Fruit fly (Drosophila melanogaster): ENCODE data around the gene CG33189.

Gene CG33189

DNA sequence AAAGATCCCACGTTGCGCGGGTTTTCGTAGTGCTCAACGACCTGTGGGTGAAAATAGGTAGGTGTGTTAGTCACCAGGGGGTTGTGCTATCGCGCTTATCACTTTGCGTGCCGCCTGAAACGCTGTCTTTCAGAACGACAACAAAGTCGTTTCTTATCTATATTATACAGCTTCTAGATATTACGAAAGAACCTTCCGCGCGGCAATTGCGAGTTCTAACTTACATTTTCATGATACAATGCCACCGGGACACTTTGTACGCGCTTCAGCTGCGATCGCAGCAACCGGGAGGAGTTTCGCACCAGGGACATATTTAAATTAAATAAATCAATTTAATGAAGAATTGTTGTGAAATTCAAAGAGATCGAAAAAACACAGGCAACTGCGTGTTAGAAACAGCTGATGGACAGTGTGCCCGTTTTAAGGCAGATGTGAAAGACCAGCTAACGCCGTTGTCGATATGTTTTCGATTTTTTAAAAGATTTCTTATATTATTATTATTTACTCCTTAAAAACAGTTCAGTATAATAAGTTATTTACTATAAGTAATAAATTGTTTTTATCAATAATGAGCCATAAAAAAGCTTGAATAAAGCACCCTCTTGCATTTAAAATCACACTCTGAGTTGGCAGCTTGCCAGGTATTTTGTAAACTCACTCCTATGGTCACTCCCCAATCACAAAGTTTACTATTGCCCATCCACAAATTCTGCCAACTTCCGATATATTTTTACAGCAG is 43.3 kb upstream of the CG33189 start, which contains the start of the genes IscU and CG8379 (continued):
- TF ChIP-seq Mad (GFP tag; optimal IDR thresholded peaks at IDR 0.05), result no peak
- TF ChIP-seq Dref (GFP tag; IDR thresholded peaks at IDR 0.05), result peak; percentile 50
- TF ChIP-seq hb (GFP tag; IDR thresholded peaks at IDR 0.05; ENCODE audit: partially characterized antibody), result no peak
- no peak for TF ChIP-seq Lim3 (GFP tag; IDR thresholded peaks at IDR 0.05)
- peak; percentile 3 for TF ChIP-seq CG3407 (GFP tag; optimal IDR thresholded peaks at IDR 0.05)
- no peak for TF ChIP-seq sob (GFP tag; IDR thresholded peaks at IDR 0.05)
- no peak for TF ChIP-seq pnt (GFP tag; optimal IDR thresholded peaks at IDR 0.05)
- TF ChIP-seq BtbVII (GFP tag; optimal IDR thresholded peaks at IDR 0.05), result no peak
- no peak for TF ChIP-seq CG31365 (tag; optimal IDR thresholded peaks at IDR 0.05)
- TF ChIP-seq ttk (GFP tag; IDR thresholded peaks at IDR 0.05), result no peak
- TF ChIP-seq fru (optimal IDR thresholded peaks at IDR 0.05), result no peak
- no peak for TF ChIP-seq CG3726 (GFP tag; IDR thresholded peaks at IDR 0.05)
- no peak for TF ChIP-seq CrebB (tag; optimal IDR thresholded peaks at IDR 0.05)
- TF ChIP-seq CG10543 (GFP tag; optimal IDR thresholded peaks at IDR 0.05), result peak; percentile 6
- TF ChIP-seq bsh (GFP tag; optimal IDR thresholded peaks at IDR 0.05), result no peak
- TF ChIP-seq Eip74EF (GFP tag; optimal IDR thresholded peaks at IDR 0.05), result no peak
- TF ChIP-seq Fer2 (tag; optimal IDR thresholded peaks at IDR 0.05), result no peak
- peak; percentile 46 for TF ChIP-seq Med (GFP tag)
- TF ChIP-seq D19B (GFP tag; optimal IDR thresholded peaks at IDR 0.05), result no peak
- TF ChIP-seq sens-2 (GFP tag; IDR thresholded peaks at IDR 0.05), result no peak
- TF ChIP-seq Opbp (GFP tag; IDR thresholded peaks at IDR 0.05; ENCODE audit: partially characterized antibody), result no peak
- TF ChIP-seq unpg (GFP tag; optimal IDR thresholded peaks at IDR 0.05), result no peak
- no peak for TF ChIP-seq CG6689 (GFP tag; IDR thresholded peaks at IDR 0.05)
- no peak for TF ChIP-seq tap (tag; optimal IDR thresholded peaks at IDR 0.05)
- no peak for TF ChIP-seq zfh1 (GFP tag; IDR thresholded peaks at IDR 0.05)
- no peak for TF ChIP-seq Hey (tag; optimal IDR thresholded peaks at IDR 0.05)
- peak; percentile 54 for TF ChIP-seq inv (GFP tag; IDR thresholded peaks at IDR 0.05; ENCODE audit: partially characterized antibody)
- TF ChIP-seq fd96Cb (tag; optimal IDR thresholded peaks at IDR 0.05), result no peak
- peak; percentile 75 for TF ChIP-seq CG14710 (tag; optimal IDR thresholded peaks at IDR 0.05)
- no peak for TF ChIP-seq aop (GFP tag; IDR thresholded peaks at IDR 0.05)
- TF ChIP-seq CG43689 (GFP tag; IDR thresholded peaks at IDR 0.05), result no peak
- no peak for TF ChIP-seq H2.0 (GFP tag; IDR thresholded peaks at IDR 0.05)
- no peak for TF ChIP-seq Bteb2 (GFP tag; optimal IDR thresholded peaks at IDR 0.05)
- TF ChIP-seq CG34224 (GFP tag; IDR thresholded peaks at IDR 0.05; ENCODE audit: partially characterized antibody), result peak; percentile 77; the same call in 2 of the 3 replicates
- TF ChIP-seq croc (GFP tag; conservative IDR thresholded peaks at IDR 0.05), result no peak
- no peak for TF ChIP-seq Deaf1 (tag; optimal IDR thresholded peaks at IDR 0.05)
- no peak for TF ChIP-seq CG13296 (GFP tag; optimal IDR thresholded peaks at IDR 0.05)
- TF ChIP-seq repo (GFP tag; optimal IDR thresholded peaks at IDR 0.05), result no peak
- no peak for TF ChIP-seq CG18764 (GFP tag; optimal IDR thresholded peaks at IDR 0.05)
- no peak for TF ChIP-seq ewg (GFP tag; optimal IDR thresholded peaks at IDR 0.05)
- no peak for TF ChIP-seq CG8290 (GFP tag; optimal IDR thresholded peaks at IDR 0.05)
- TF ChIP-seq CG8290 (tag; optimal IDR thresholded peaks at IDR 0.05), result no peak
- TF ChIP-seq CG10321 (GFP tag; IDR thresholded peaks at IDR 0.05), result no peak
- no peak for TF ChIP-seq sqz (GFP tag; optimal IDR thresholded peaks at IDR 0.05)
- no peak for TF ChIP-seq CG6791 (GFP tag; IDR thresholded peaks at IDR 0.05; ENCODE audit: partially characterized antibody)
- TF ChIP-seq HmgD (GFP tag; optimal IDR thresholded peaks at IDR 0.05), result no peak
- peak; percentile 42 for TF ChIP-seq D19A (tag; optimal IDR thresholded peaks at IDR 0.05)
- TF ChIP-seq Sry-δ (GFP tag; optimal IDR thresholded peaks at IDR 0.05), result no peak
- no peak for TF ChIP-seq CG30431 (GFP tag; optimal IDR thresholded peaks at IDR 0.05)
- no peak for TF ChIP-seq CG12769 (tag; optimal IDR thresholded peaks at IDR 0.05)
- TF ChIP-seq ash1 (GFP tag; optimal IDR thresholded peaks at IDR 0.05), result no peak

All from whole organism, embryonic.